Fruit fly (Drosophila melanogaster) whole organism, prepupa: ENCODE results near the gene JIL-1.
A peak's percentile ranks its signal among the peaks of the same experiment; 100 is the strongest.

Source experiments
- Blimp-1 ChIP-seq: fragments of 200-800 bp; sonication (Bioruptor generic); optimal IDR thresholded peaks from 3 replicates; lab custom pipeline; 2017; ENCODE audit warnings: missing biosample characterization, missing genetic modification characterization, mild to moderate bottlenecking, moderate library complexity, missing genetic modification reagents
- CG10631 ChIP-seq: fragments of 200-800 bp; sonication (Bioruptor generic); optimal IDR thresholded peaks from 2 replicates; lab custom pipeline; 2016; ENCODE audit warnings: missing biosample characterization, missing genetic modification characterization
- CG10669 ChIP-seq: fragments of 200-800 bp; sonication (Bioruptor generic); optimal IDR thresholded peaks from 3 replicates; lab custom pipeline; 2018; ENCODE audit warnings: missing biosample characterization, mild to moderate bottlenecking, missing genetic modification characterization, moderate library complexity
- CG11294 ChIP-seq: fragments of 200-800 bp; sonication (Bioruptor generic); IDR thresholded peaks from 2 replicates; pipeline ENCODE4 v1.3.6; 2022; ENCODE audit warnings: missing biosample characterization, missing genetic modification characterization
- CG11762 ChIP-seq: fragments of 200-800 bp; sonication (Bioruptor generic); optimal IDR thresholded peaks from 3 replicates; lab custom pipeline; 2016; ENCODE audit warnings: missing biosample characterization, missing genetic modification characterization; ENCODE audit not compliant: insufficient read depth
- CG15336 ChIP-seq: fragments of 200-800 bp; sonication (Bioruptor generic); IDR thresholded peaks from 2 replicates; pipeline ENCODE4 v1.3.6; 2022; ENCODE audit warnings: missing biosample characterization, missing genetic modification characterization
- CG16779 ChIP-seq: fragments of 200-800 bp; sonication (Bioruptor generic); optimal IDR thresholded peaks from 3 replicates; lab custom pipeline; 2017; ENCODE audit warnings: missing biosample characterization, mild to moderate bottlenecking, missing genetic modification characterization
- CG3032 ChIP-seq: fragments of 200-800 bp; optimal IDR thresholded peaks from 2 replicates; lab custom pipeline; 2019; ENCODE audit warnings: missing biosample characterization, mild to moderate bottlenecking, missing genetic modification characterization, moderate library complexity
- CG31627 ChIP-seq: fragments of 200-800 bp; sonication (Bioruptor generic); optimal IDR thresholded peaks from 3 replicates; lab custom pipeline; 2016; ENCODE audit warnings: missing biosample characterization, missing genetic modification characterization
- CG32006 ChIP-seq: fragments of 200-800 bp; sonication (Bioruptor generic); optimal IDR thresholded peaks from 3 replicates; lab custom pipeline; 2017; ENCODE audit warnings: missing biosample characterization, mild to moderate bottlenecking, missing genetic modification characterization
- CG3919 ChIP-seq: fragments of 200-800 bp; sonication (Bioruptor generic); optimal IDR thresholded peaks from 3 replicates; lab custom pipeline; 2016; ENCODE audit warnings: missing biosample characterization, missing genetic modification characterization
- CG4318 ChIP-seq: fragments of 200-800 bp; sonication (Bioruptor generic); optimal IDR thresholded peaks from 3 replicates; lab custom pipeline; 2017; ENCODE audit warnings: missing biosample characterization, mild to moderate bottlenecking, missing genetic modification characterization
- CG6163 ChIP-seq: fragments of 200-800 bp; sonication (Bioruptor generic); IDR thresholded peaks from 3 replicates; pipeline ENCODE4 v1.3.6; 2022; ENCODE audit warnings: missing biosample characterization, missing genetic modification characterization
- CG6792 ChIP-seq: fragments of 200-800 bp; sonication (Bioruptor generic); optimal IDR thresholded peaks from 3 replicates; lab custom pipeline; 2016; ENCODE audit warnings: missing biosample characterization, missing genetic modification characterization
- CG6808 ChIP-seq: fragments of 200-800 bp; sonication (Bioruptor generic); optimal IDR thresholded peaks from 3 replicates; lab custom pipeline; 2017; ENCODE audit warnings: missing biosample characterization, missing genetic modification characterization, mild to moderate bottlenecking, moderate library complexity, missing genetic modification reagents
- CG6854 ChIP-seq: fragments of 200-800 bp; sonication (Bioruptor generic); optimal IDR thresholded peaks from 2 replicates; lab custom pipeline; 2017; ENCODE audit warnings: missing biosample characterization, mild to moderate bottlenecking, missing genetic modification characterization
- CG7368 ChIP-seq: fragments of 200-800 bp; sonication (Bioruptor generic); optimal IDR thresholded peaks from 3 replicates; lab custom pipeline; 2016; ENCODE audit warnings: missing biosample characterization, missing genetic modification characterization
- CG8119 ChIP-seq: fragments of 200-800 bp; sonication (Bioruptor generic); IDR thresholded peaks from 3 replicates; pipeline ENCODE4 v1.3.6; 2022; ENCODE audit warnings: missing biosample characterization, missing genetic modification characterization
- CG8319 ChIP-seq: fragments of 200-800 bp; sonication (Bioruptor generic); optimal IDR thresholded peaks from 3 replicates; lab custom pipeline; 2016; ENCODE audit warnings: missing biosample characterization, missing genetic modification characterization
- CG9139 ChIP-seq: fragments of 200-800 bp; sonication (Bioruptor generic); optimal IDR thresholded peaks from 3 replicates; lab custom pipeline; 2017; ENCODE audit warnings: missing biosample characterization, mild to moderate bottlenecking, missing genetic modification characterization
- Eip93F ChIP-seq: fragments of 200-800 bp; sonication (Bioruptor generic); optimal IDR thresholded peaks from 2 replicates; lab custom pipeline; 2016; ENCODE audit warnings: missing biosample characterization, mild to moderate bottlenecking, missing genetic modification characterization
- Gug ChIP-seq: fragments of 200-800 bp; sonication (Bioruptor generic); IDR thresholded peaks from 2 replicates; pipeline ENCODE4 v1.3.6; 2022; ENCODE audit warnings: missing biosample characterization, missing genetic modification characterization
- Hr38 ChIP-seq: sonication (Bioruptor generic); optimal IDR thresholded peaks from 2 replicates; lab custom pipeline; 2016; ENCODE audit warnings: missing biosample characterization, missing genetic modification characterization
- Hr4 ChIP-seq: fragments of 200-800 bp; sonication (Bioruptor generic); optimal IDR thresholded peaks from 3 replicates; lab custom pipeline; 2016; ENCODE audit warnings: missing biosample characterization, missing genetic modification characterization
- Met ChIP-seq: fragments of 200-800 bp; sonication (Bioruptor generic); optimal IDR thresholded peaks from 3 replicates; lab custom pipeline; 2016; ENCODE audit warnings: missing biosample characterization, missing genetic modification characterization
- OdsH ChIP-seq: fragments of 200-800 bp; sonication (Bioruptor generic); optimal IDR thresholded peaks from 3 replicates; lab custom pipeline; 2016; ENCODE audit warnings: missing biosample characterization, missing genetic modification characterization
- Smox ChIP-seq: fragments of 200-800 bp; sonication (Bioruptor generic); optimal IDR thresholded peaks from 3 replicates; lab custom pipeline; 2016; ENCODE audit warnings: missing biosample characterization, missing genetic modification characterization
- Sox102F ChIP-seq: fragments of 200-800 bp; sonication (Bioruptor generic); optimal IDR thresholded peaks from 2 replicates; lab custom pipeline; 2016; ENCODE audit warnings: missing biosample characterization, mild to moderate bottlenecking, missing genetic modification characterization
- Sox14 ChIP-seq: fragments of 200-800 bp; sonication (Bioruptor generic); optimal IDR thresholded peaks from 3 replicates; lab custom pipeline; 2016; ENCODE audit warnings: missing biosample characterization, missing genetic modification characterization
- achi ChIP-seq: fragments of 200-800 bp; sonication (Bioruptor generic); optimal IDR thresholded peaks from 3 replicates; lab custom pipeline; 2016; ENCODE audit warnings: missing biosample characterization, missing genetic modification characterization
- acj6 ChIP-seq: fragments of 200-800 bp; sonication (Bioruptor generic); optimal IDR thresholded peaks from 3 replicates; lab custom pipeline; 2016; ENCODE audit warnings: missing biosample characterization, missing genetic modification characterization
- cyc ChIP-seq: fragments of 200-800 bp; sonication (Bioruptor generic); optimal IDR thresholded peaks from 3 replicates; lab custom pipeline; 2016; ENCODE audit warnings: missing biosample characterization, missing genetic modification characterization
- dac ChIP-seq: fragments of 200-800 bp; sonication (Bioruptor generic); optimal IDR thresholded peaks from 2 replicates; lab custom pipeline; 2017; ENCODE audit warnings: missing biosample characterization, mild to moderate bottlenecking, missing genetic modification characterization
- dsx ChIP-seq: fragments of 200-800 bp; optimal IDR thresholded peaks from 3 replicates; lab custom pipeline; 2019; ENCODE audit warnings: missing biosample characterization, mild to moderate bottlenecking, missing genetic modification characterization, moderate library complexity; ENCODE audit not compliant: poor library complexity, severe bottlenecking
- esn ChIP-seq: fragments of 200-800 bp; sonication (Bioruptor generic); optimal IDR thresholded peaks from 2 replicates; lab custom pipeline; 2016; ENCODE audit warnings: missing biosample characterization, mild to moderate bottlenecking, missing genetic modification characterization, moderate library complexity
- fd59A ChIP-seq: fragments of 200-800 bp; sonication (Bioruptor generic); optimal IDR thresholded peaks from 2 replicates; lab custom pipeline; 2017; ENCODE audit warnings: missing biosample characterization, mild to moderate bottlenecking, missing genetic modification characterization, missing genetic modification reagents
- fd85E ChIP-seq: fragments of 200-800 bp; sonication (Bioruptor generic); optimal IDR thresholded peaks from 3 replicates; lab custom pipeline; 2016; ENCODE audit warnings: missing biosample characterization, missing genetic modification characterization
- fkh ChIP-seq: fragments of 200-800 bp; sonication (Bioruptor generic); optimal IDR thresholded peaks from 3 replicates; lab custom pipeline; 2017; ENCODE audit warnings: missing biosample characterization, mild to moderate bottlenecking, missing genetic modification characterization, moderate library complexity
- lz ChIP-seq: fragments of 200-800 bp; sonication (Bioruptor generic); optimal IDR thresholded peaks from 3 replicates; lab custom pipeline; 2016; ENCODE audit warnings: missing biosample characterization, missing genetic modification characterization
- net ChIP-seq: fragments of 200-800 bp; sonication (Bioruptor generic); optimal IDR thresholded peaks from 3 replicates; lab custom pipeline; 2016; ENCODE audit warnings: missing biosample characterization, missing genetic modification characterization
- pdm3 ChIP-seq: fragments of 200-800 bp; sonication (Bioruptor generic); optimal IDR thresholded peaks from 3 replicates; lab custom pipeline; 2016; ENCODE audit warnings: missing biosample characterization, missing genetic modification characterization
- spab ChIP-seq: fragments of 200-800 bp; sonication (Bioruptor generic); optimal IDR thresholded peaks from 2 replicates; lab custom pipeline; 2017; ENCODE audit warnings: missing biosample characterization, mild to moderate bottlenecking, missing genetic modification characterization, missing genetic modification reagents
- svp ChIP-seq: fragments of 200-800 bp; sonication (Bioruptor generic); peaks from one replicate; lab custom pipeline; 2016; ENCODE audit warnings: missing biosample characterization, missing genetic modification characterization
- topi ChIP-seq: fragments of 200-800 bp; sonication (Bioruptor generic); optimal IDR thresholded peaks from 3 replicates; lab custom pipeline; 2016; ENCODE audit warnings: missing biosample characterization, missing genetic modification characterization
- vri ChIP-seq: fragments of 200-800 bp; sonication (Bioruptor generic); optimal IDR thresholded peaks from 3 replicates; lab custom pipeline; 2016; ENCODE audit warnings: missing biosample characterization, mild to moderate bottlenecking, missing genetic modification characterization

The JIL-1 gene

DNA sequence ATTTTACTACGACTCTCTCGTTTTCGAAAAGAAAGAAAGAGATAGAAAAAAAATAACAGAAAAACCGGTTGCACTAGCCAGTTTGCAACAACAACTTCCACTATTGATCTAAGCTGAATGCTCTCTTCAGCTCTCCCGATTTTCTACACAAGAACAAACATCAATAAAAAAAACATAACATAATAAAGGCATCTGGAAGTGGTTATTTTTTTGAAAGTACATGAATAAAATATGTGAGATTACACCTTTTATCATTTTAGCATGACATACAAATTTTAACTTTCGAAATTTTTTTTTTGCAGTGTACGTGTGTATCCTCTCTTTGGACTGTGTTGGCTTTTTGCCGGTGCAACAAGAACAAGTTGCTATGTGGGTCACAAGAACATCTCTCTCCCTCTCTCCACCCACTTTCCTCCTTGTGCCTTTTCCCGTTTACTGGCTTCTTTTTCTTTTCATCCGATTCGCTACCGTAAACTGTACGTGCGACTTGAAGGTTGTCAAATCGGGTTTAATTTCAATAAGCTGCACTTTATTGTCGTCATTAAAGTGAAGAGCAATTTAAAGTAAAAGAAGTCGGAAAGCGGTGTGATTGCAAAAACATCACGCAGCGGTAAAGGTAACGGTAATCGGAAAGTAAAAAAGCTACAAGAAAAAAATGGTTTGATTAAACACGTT lies 8.3 kb downstream of the JIL-1 start (continued):
- peak; percentile 100 for TF ChIP-seq CG15336 (GFP tag; lab: Robert Waterston, UW)
- peak; percentile 99 for TF ChIP-seq CG6163 (GFP tag; lab: Robert Waterston, UW)
- peak; percentile 95 for TF ChIP-seq spab (GFP tag; lab: Kevin White, UChicago)
- no peak for TF ChIP-seq svp (GFP tag; lab: Kevin White, UChicago)
- peak; percentile 63 for TF ChIP-seq vri (GFP tag; lab: Kevin White, UChicago)
- TF ChIP-seq Hr38 (GFP tag; lab: Kevin White, UChicago): peak; percentile 93
- peak; percentile 100 for TF ChIP-seq CG8119 (GFP tag; lab: Robert Waterston, UW)
- TF ChIP-seq achi (GFP tag; lab: Kevin White, UChicago): peak; percentile 98
- peak; percentile 83 for TF ChIP-seq fd85E (GFP tag; lab: Kevin White, UChicago)
- TF ChIP-seq CG10631 (GFP tag; lab: Kevin White, UChicago): peak; percentile 98
- TF ChIP-seq topi: peak; percentile 93
- TF ChIP-seq CG6854: peak; percentile 66
- TF ChIP-seq CG4318 (GFP tag; lab: Kevin White, UChicago): peak; percentile 96
- peak; percentile 99 for TF ChIP-seq net (GFP tag; lab: Kevin White, UChicago)
- TF ChIP-seq Gug: peak; percentile 99
- peak; percentile 96 for TF ChIP-seq CG10669 (GFP tag; lab: Kevin White, UChicago)
- peak; percentile 93 for TF ChIP-seq CG6808 (GFP tag; lab: Kevin White, UChicago)
- TF ChIP-seq CG8319 (GFP tag; lab: Kevin White, UChicago): peak; percentile 85
- no peak for TF ChIP-seq Met (GFP tag; lab: Kevin White, UChicago)
- peak; percentile 98 for TF ChIP-seq OdsH
- peak; percentile 95 for TF ChIP-seq CG16779 (tag; lab: Kevin White, UChicago)
- TF ChIP-seq CG11762 (GFP tag; lab: Kevin White, UChicago): peak; percentile 97
- TF ChIP-seq Eip93F (GFP tag; lab: Kevin White, UChicago): no peak
- peak; percentile 96 for TF ChIP-seq dsx (GFP tag; lab: Kevin White, UChicago)
- peak; percentile 92 for TF ChIP-seq esn (GFP tag; lab: Kevin White, UChicago)
- TF ChIP-seq Smox (GFP tag; lab: Kevin White, UChicago): no peak
- TF ChIP-seq CG3919 (GFP tag; lab: Kevin White, UChicago): peak; percentile 98
- peak; percentile 93 for TF ChIP-seq CG9139
- peak; percentile 96 for TF ChIP-seq CG7368 (GFP tag; lab: Kevin White, UChicago)
- TF ChIP-seq Sox102F (GFP tag; lab: Kevin White, UChicago): peak; percentile 87
- peak; percentile 97 for TF ChIP-seq acj6
- peak; percentile 98 for TF ChIP-seq Sox14 (GFP tag; lab: Kevin White, UChicago)

DNA sequence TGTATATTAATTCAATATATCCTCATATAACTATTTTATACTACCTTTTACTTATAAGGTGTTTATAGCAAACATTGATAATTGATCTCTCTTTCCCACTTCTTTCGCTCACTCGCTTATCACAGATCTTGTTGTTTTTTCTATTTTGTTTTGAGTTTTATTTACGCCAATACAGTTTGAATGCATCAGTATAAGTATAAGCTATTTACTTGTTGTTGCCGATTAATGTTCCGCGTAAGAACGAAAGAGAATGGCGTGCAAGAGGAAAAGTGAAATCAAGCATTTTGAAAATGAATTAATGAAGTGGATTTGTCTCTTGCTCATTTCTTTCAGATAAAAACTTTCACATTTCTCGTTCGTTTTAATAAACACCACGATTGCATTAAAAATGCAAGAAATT lies 9.4 kb downstream of the JIL-1 start:
- TF ChIP-seq Blimp-1 (GFP tag; lab: Kevin White, UChicago): peak; percentile 51
- TF ChIP-seq CG8119 (GFP tag; lab: Robert Waterston, UW): peak; percentile 24; the same call in 1 of the 3 replicates
- TF ChIP-seq fd59A (GFP tag; lab: Kevin White, UChicago): no peak

DNA sequence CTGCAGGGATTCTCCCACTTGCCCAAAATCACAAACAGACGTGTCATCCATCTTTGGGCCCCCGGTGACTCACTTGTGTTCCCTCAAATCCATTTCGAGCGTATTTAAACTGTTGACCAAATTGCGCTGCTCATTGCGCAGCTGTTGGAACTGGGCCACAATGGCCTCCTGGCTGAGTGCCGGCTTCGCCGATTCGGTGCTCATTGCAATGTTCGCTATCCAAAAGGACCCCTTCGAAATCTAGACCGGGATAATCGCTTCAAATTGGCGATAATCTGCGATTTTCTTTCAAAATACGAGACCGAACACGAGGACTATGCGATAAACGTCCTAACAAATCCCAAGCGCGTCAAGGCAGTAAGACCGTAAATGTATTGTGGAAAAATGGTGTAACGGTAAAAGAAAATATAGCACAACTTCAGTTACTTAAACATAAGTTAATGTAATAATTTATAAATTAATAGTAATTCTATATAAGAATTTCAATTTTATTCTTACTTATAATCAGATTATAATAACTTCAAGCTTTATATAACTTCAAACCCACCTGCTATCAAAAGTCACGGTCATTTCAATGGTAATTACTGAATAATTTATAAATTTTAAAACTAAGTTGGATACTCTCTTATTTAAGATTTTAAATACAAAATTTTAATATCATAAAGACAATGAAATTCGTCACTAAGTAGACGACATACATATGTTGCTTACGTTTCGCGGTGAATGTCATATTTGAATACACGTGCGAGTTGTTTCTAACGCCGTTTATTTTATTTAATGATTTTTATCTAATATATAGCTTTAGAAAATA lies 18.7 kb downstream of the JIL-1 start, which contains the start of the genes Pfdn2 and Noc1:
Gene Pfdn2 (minus strand): TSS at position 346 of the 811 bp plus-strand sequence.
Gene Noc1 (plus strand): TSS at position 727 of the 811 bp plus-strand sequence.
- TF ChIP-seq CG6792 (no peak), CG10631 (GFP tag; lab: Kevin White, UChicago) (peak; percentile 73), CG11294 (GFP tag; lab: Robert Waterston, UW) (peak; percentile 50; the same call in 1 of the 2 replicates), lz (GFP tag; lab: Kevin White, UChicago) (peak; percentile 38), Gug (peak; percentile 30; the same call in 1 of the 2 replicates), CG6854 (peak; percentile 20), cyc (no peak), CG31627 (peak; percentile 51), CG8119 (GFP tag; lab: Robert Waterston, UW) (no peak), CG8319 (GFP tag; lab: Kevin White, UChicago) (peak; percentile 2), svp (GFP tag; lab: Kevin White, UChicago) (no peak), pdm3 (GFP tag; lab: Kevin White, UChicago) (no peak), dac (GFP tag; lab: Kevin White, UChicago) (no peak), esn (GFP tag; lab: Kevin White, UChicago) (peak; percentile 62), fkh (GFP tag; lab: Kevin White, UChicago) (no peak), CG6163 (GFP tag; lab: Robert Waterston, UW) (no peak), CG3032 (peak; percentile 31), Hr4 (GFP tag; lab: Kevin White, UChicago) (no peak), CG15336 (GFP tag; lab: Robert Waterston, UW) (0 out of 2 replicates have a peak, but pooled peaks have one; percentile 7), CG32006 (GFP tag; lab: Kevin White, UChicago) (no peak)
